Fruit fly (Drosophila melanogaster) whole organism, wandering third instar larva: ENCODE results near the gene CSN1a.
"Not testable (repeated sequence)": the region's sequence is repeated elsewhere in the genome, so short reads cannot be mapped to it uniquely, and the experiment has no call there.

Experiments
- Dfd ChIP-seq: fragments of >200 bp; optimal IDR thresholded peaks from 2 replicates; lab custom pipeline; 2017; ENCODE audit warnings: missing biosample characterization, missing genetic modification characterization
- Hr83 ChIP-seq: fragments of 200-300 bp; sonication (Bioruptor generic); optimal IDR thresholded peaks from 2 replicates; lab custom pipeline; 2016; ENCODE audit warnings: missing biosample characterization, mild to moderate bottlenecking, missing genetic modification characterization, moderate library complexity; ENCODE audit not compliant: poor library complexity, severe bottlenecking
- Rel ChIP-seq, 2 experiments: fragments of 200-800 bp; sonication (Bioruptor generic) in 1 of 2; optimal IDR thresholded peaks; 2 replicates in 1 of 2; 3 replicates in 1 of 2; lab custom pipeline; 2016 to 2019; ENCODE audit warnings: mild to moderate bottlenecking in 2 of 2, missing biosample characterization in 2 of 2, missing genetic modification characterization in 2 of 2, moderate library complexity in 1 of 2
- Vsx2 ChIP-seq: fragments of 200-300, 225-300 bp; sonication (Bioruptor generic); optimal IDR thresholded peaks from 2 replicates; lab custom pipeline; 2018; ENCODE audit warnings: missing biosample characterization, missing genetic modification characterization; ENCODE audit not compliant: partially characterized antibody
- brk ChIP-seq: fragments of 200-800 bp; sonication (Bioruptor generic); optimal IDR thresholded peaks from 2 replicates; lab custom pipeline; 2016; ENCODE audit warnings: missing biosample characterization, mild to moderate bottlenecking, missing genetic modification characterization
- rgr ChIP-seq: fragments of 200-800 bp; sonication (Bioruptor generic); optimal IDR thresholded peaks from 3 replicates; lab custom pipeline; 2016; ENCODE audit warnings: missing biosample characterization, mild to moderate bottlenecking, missing genetic modification characterization
- sv ChIP-seq: fragments of 200-800 bp; sonication (Bioruptor generic); optimal IDR thresholded peaks from 3 replicates; lab custom pipeline; 2016; ENCODE audit warnings: missing biosample characterization, missing genetic modification characterization

- TF ChIP-seq Rel (GFP tag; optimal IDR thresholded peaks at IDR 0.05; lab: Kevin White, UChicago); Rel (tag; optimal IDR thresholded peaks at IDR 0.05; lab: Kevin White, UChicago); Dfd (GFP tag; lab: Kevin White, UChicago); sv (GFP tag; lab: Kevin White, UChicago); rgr; brk (GFP tag; lab: Kevin White, UChicago); Hr83 (GFP tag; lab: Kevin White, UChicago); Vsx2 (GFP tag; lab: Kevin White, UChicago): not testable (repeated sequence)
Observed at dm6 chr2L:14735543-14735942, 27.0 kb upstream of the CSN1a start, which contains the start of gene CG31835.
